Worm (Caenorhabditis elegans) whole organism, L1 larva: Measurements from ENCODE around the gene mltn-10.

Experiments used
- ama-1 ChIP-seq: fragments of 150-350 bp; optimal IDR thresholded peaks from 2 replicates; lab custom pipeline; 2014
- ceh-82 ChIP-seq, 3 experiments: fragments of 150-350 bp in 1 of 3; sonication (generic microtip) in 2 of 3; optimal IDR thresholded peaks; 2 replicates each; lab custom pipeline; 2014 to 2017; ENCODE audit warnings: missing biosample characterization in 3 of 3, missing genetic modification characterization in 3 of 3
- egl-27 ChIP-seq, 2 experiments: fragments of 150-350 bp in 1 of 2; sonication (generic microtip); optimal IDR thresholded peaks; 3 replicates each; lab custom pipeline; 2017 to 2018; ENCODE audit warnings: missing biosample characterization in 2 of 2, missing genetic modification characterization in 2 of 2, missing genetic modification reagents in 2 of 2
- elt-2 ChIP-seq: sonication (generic microtip); optimal IDR thresholded peaks from 2 replicates; lab custom pipeline; 2016; ENCODE audit warnings: missing genetic modification characterization, mild to moderate bottlenecking, inconsistent platforms, missing compliant biosample characterization, missing genetic modification reagents
- jun-1 ChIP-seq: fragments of 150-350 bp; optimal IDR thresholded peaks from 2 replicates; lab custom pipeline; 2014; ENCODE audit warnings: missing biosample characterization, missing genetic modification reagents, missing genetic modification characterization
- lsy-2 ChIP-seq, 2 experiments: fragments of 150-350 bp; optimal IDR thresholded peaks; 2 replicates each; lab custom pipeline; 2014; ENCODE audit warnings: missing biosample characterization in 2 of 2, missing genetic modification characterization in 2 of 2
- mep-1 ChIP-seq: fragments of 150-350 bp; optimal IDR thresholded peaks from 2 replicates; lab custom pipeline; 2014; ENCODE audit warnings: missing biosample characterization, missing genetic modification characterization
- unc-30 ChIP-seq: sonication (generic microtip); optimal IDR thresholded peaks from 2 replicates; lab custom pipeline; 2017; ENCODE audit warnings: missing biosample characterization, missing genetic modification characterization
- unc-86 ChIP-seq: sonication (generic microtip); optimal IDR thresholded peaks from 2 replicates; lab custom pipeline; 2016; ENCODE audit warnings: missing genetic modification characterization, missing compliant biosample characterization

ce11 chrII:14664647-14665518 lies 42.0 kb downstream of the mltn-10 start:
- no peak for TF ChIP-seq unc-30 (tag; lab: Kevin White, UChicago)
- TF ChIP-seq mep-1 = no peak
- TF ChIP-seq ceh-82 (tag; optimal IDR thresholded peaks at IDR 0.05; lab: Kevin White, UChicago) = no peak
- TF ChIP-seq elt-2 = no peak
- no peak for TF ChIP-seq egl-27 (tag; optimal IDR thresholded peaks at IDR 0.05; lab: Kevin White, UChicago)
- TF ChIP-seq jun-1 (tag; lab: Kevin White, UChicago) = no peak
- TF ChIP-seq ama-1 (lab: Kevin White, UChicago) = no peak
- TF ChIP-seq unc-86 = no peak
- TF ChIP-seq lsy-2 (tag; optimal IDR thresholded peaks at IDR 0.05; lab: Kevin White, UChicago) = no peak
